Fruit fly (Drosophila melanogaster) whole organism, prepupa: ENCODE measurements around the gene Tpr2.

ENCODE experiments used
- CG10631 ChIP-seq: fragments of 200-800 bp; sonication (Bioruptor generic); optimal IDR thresholded peaks from 2 replicates; lab custom pipeline; 2016; ENCODE audit warnings: missing biosample characterization, missing genetic modification characterization
- CG10669 ChIP-seq: fragments of 200-800 bp; sonication (Bioruptor generic); optimal IDR thresholded peaks from 3 replicates; lab custom pipeline; 2018; ENCODE audit warnings: missing biosample characterization, mild to moderate bottlenecking, missing genetic modification characterization, moderate library complexity
- CG11294 ChIP-seq: fragments of 200-800 bp; sonication (Bioruptor generic); IDR thresholded peaks from 2 replicates; pipeline ENCODE4 v1.3.6; 2022; ENCODE audit warnings: missing biosample characterization, missing genetic modification characterization
- CG11762 ChIP-seq: fragments of 200-800 bp; sonication (Bioruptor generic); optimal IDR thresholded peaks from 3 replicates; lab custom pipeline; 2016; ENCODE audit warnings: missing biosample characterization, missing genetic modification characterization; ENCODE audit not compliant: insufficient read depth
- CG11902 ChIP-seq: fragments of 200-800 bp; sonication (Bioruptor generic); optimal IDR thresholded peaks from 3 replicates; lab custom pipeline; 2016; ENCODE audit warnings: missing biosample characterization, missing genetic modification characterization
- CG15336 ChIP-seq: fragments of 200-800 bp; sonication (Bioruptor generic); IDR thresholded peaks from 2 replicates; pipeline ENCODE4 v1.3.6; 2022; ENCODE audit warnings: missing biosample characterization, missing genetic modification characterization
- CG1621 ChIP-seq: fragments of 200-800 bp; sonication (Bioruptor generic); optimal IDR thresholded peaks from 3 replicates; lab custom pipeline; 2018; ENCODE audit warnings: missing biosample characterization, mild to moderate bottlenecking, missing genetic modification characterization
- CG16779 ChIP-seq: fragments of 200-800 bp; sonication (Bioruptor generic); optimal IDR thresholded peaks from 3 replicates; lab custom pipeline; 2017; ENCODE audit warnings: missing biosample characterization, mild to moderate bottlenecking, missing genetic modification characterization
- CG3032 ChIP-seq: fragments of 200-800 bp; optimal IDR thresholded peaks from 2 replicates; lab custom pipeline; 2019; ENCODE audit warnings: missing biosample characterization, mild to moderate bottlenecking, missing genetic modification characterization, moderate library complexity
- CG32006 ChIP-seq: fragments of 200-800 bp; sonication (Bioruptor generic); optimal IDR thresholded peaks from 3 replicates; lab custom pipeline; 2017; ENCODE audit warnings: missing biosample characterization, mild to moderate bottlenecking, missing genetic modification characterization
- CG3919 ChIP-seq: fragments of 200-800 bp; sonication (Bioruptor generic); optimal IDR thresholded peaks from 3 replicates; lab custom pipeline; 2016; ENCODE audit warnings: missing biosample characterization, missing genetic modification characterization
- CG4318 ChIP-seq: fragments of 200-800 bp; sonication (Bioruptor generic); optimal IDR thresholded peaks from 3 replicates; lab custom pipeline; 2017; ENCODE audit warnings: missing biosample characterization, mild to moderate bottlenecking, missing genetic modification characterization
- CG6163 ChIP-seq: fragments of 200-800 bp; sonication (Bioruptor generic); IDR thresholded peaks from 3 replicates; pipeline ENCODE4 v1.3.6; 2022; ENCODE audit warnings: missing biosample characterization, missing genetic modification characterization
- CG6792 ChIP-seq: fragments of 200-800 bp; sonication (Bioruptor generic); optimal IDR thresholded peaks from 3 replicates; lab custom pipeline; 2016; ENCODE audit warnings: missing biosample characterization, missing genetic modification characterization
- CG6808 ChIP-seq: fragments of 200-800 bp; sonication (Bioruptor generic); optimal IDR thresholded peaks from 3 replicates; lab custom pipeline; 2017; ENCODE audit warnings: missing biosample characterization, missing genetic modification characterization, mild to moderate bottlenecking, moderate library complexity, missing genetic modification reagents
- CG8119 ChIP-seq: fragments of 200-800 bp; sonication (Bioruptor generic); IDR thresholded peaks from 3 replicates; pipeline ENCODE4 v1.3.6; 2022; ENCODE audit warnings: missing biosample characterization, missing genetic modification characterization
- CG8319 ChIP-seq: fragments of 200-800 bp; sonication (Bioruptor generic); optimal IDR thresholded peaks from 3 replicates; lab custom pipeline; 2016; ENCODE audit warnings: missing biosample characterization, missing genetic modification characterization
- CG9139 ChIP-seq: fragments of 200-800 bp; sonication (Bioruptor generic); optimal IDR thresholded peaks from 3 replicates; lab custom pipeline; 2017; ENCODE audit warnings: missing biosample characterization, mild to moderate bottlenecking, missing genetic modification characterization
- Eip78C ChIP-seq: fragments of 200-800 bp; sonication (Bioruptor generic); peaks from one replicate; lab custom pipeline; 2016; ENCODE audit warnings: missing biosample characterization, missing genetic modification characterization
- Eip93F ChIP-seq: fragments of 200-800 bp; sonication (Bioruptor generic); optimal IDR thresholded peaks from 2 replicates; lab custom pipeline; 2016; ENCODE audit warnings: missing biosample characterization, mild to moderate bottlenecking, missing genetic modification characterization
- Ets21C ChIP-seq: fragments of 200-800 bp; sonication (Bioruptor generic); optimal IDR thresholded peaks from 3 replicates; lab custom pipeline; 2016; ENCODE audit warnings: missing biosample characterization, missing genetic modification characterization
- Ets96B ChIP-seq: fragments of 200-800 bp; optimal IDR thresholded peaks from 2 replicates; lab custom pipeline; 2019; ENCODE audit warnings: missing biosample characterization, mild to moderate bottlenecking, missing genetic modification characterization, moderate library complexity
- Gug ChIP-seq: fragments of 200-800 bp; sonication (Bioruptor generic); IDR thresholded peaks from 2 replicates; pipeline ENCODE4 v1.3.6; 2022; ENCODE audit warnings: missing biosample characterization, missing genetic modification characterization
- Hr39 ChIP-seq: fragments of 200-800 bp; sonication (Bioruptor generic); optimal IDR thresholded peaks from 2 replicates; lab custom pipeline; 2016; ENCODE audit warnings: missing biosample characterization, missing genetic modification characterization
- Hr4 ChIP-seq: fragments of 200-800 bp; sonication (Bioruptor generic); optimal IDR thresholded peaks from 3 replicates; lab custom pipeline; 2016; ENCODE audit warnings: missing biosample characterization, missing genetic modification characterization
- Lpt ChIP-seq: fragments of 200-800 bp; sonication (Bioruptor generic); optimal IDR thresholded peaks from 3 replicates; lab custom pipeline; 2016; ENCODE audit warnings: missing biosample characterization, missing genetic modification characterization
- OdsH ChIP-seq: fragments of 200-800 bp; sonication (Bioruptor generic); optimal IDR thresholded peaks from 3 replicates; lab custom pipeline; 2016; ENCODE audit warnings: missing biosample characterization, missing genetic modification characterization
- Smox ChIP-seq: fragments of 200-800 bp; sonication (Bioruptor generic); optimal IDR thresholded peaks from 3 replicates; lab custom pipeline; 2016; ENCODE audit warnings: missing biosample characterization, missing genetic modification characterization
- Sox102F ChIP-seq: fragments of 200-800 bp; sonication (Bioruptor generic); optimal IDR thresholded peaks from 2 replicates; lab custom pipeline; 2016; ENCODE audit warnings: missing biosample characterization, mild to moderate bottlenecking, missing genetic modification characterization
- Sox14 ChIP-seq: fragments of 200-800 bp; sonication (Bioruptor generic); optimal IDR thresholded peaks from 3 replicates; lab custom pipeline; 2016; ENCODE audit warnings: missing biosample characterization, missing genetic modification characterization
- Sox15 ChIP-seq: fragments of 200-800 bp; sonication (Bioruptor generic); optimal IDR thresholded peaks from 3 replicates; lab custom pipeline; 2016; ENCODE audit warnings: missing biosample characterization, missing genetic modification characterization
- acj6 ChIP-seq: fragments of 200-800 bp; sonication (Bioruptor generic); optimal IDR thresholded peaks from 3 replicates; lab custom pipeline; 2016; ENCODE audit warnings: missing biosample characterization, missing genetic modification characterization
- cyc ChIP-seq: fragments of 200-800 bp; sonication (Bioruptor generic); optimal IDR thresholded peaks from 3 replicates; lab custom pipeline; 2016; ENCODE audit warnings: missing biosample characterization, missing genetic modification characterization
- dsx ChIP-seq: fragments of 200-800 bp; optimal IDR thresholded peaks from 3 replicates; lab custom pipeline; 2019; ENCODE audit warnings: missing biosample characterization, mild to moderate bottlenecking, missing genetic modification characterization, moderate library complexity; ENCODE audit not compliant: poor library complexity, severe bottlenecking
- eg ChIP-seq: fragments of 200-800 bp; sonication (Bioruptor generic); IDR thresholded peaks from 3 replicates; pipeline ENCODE4 v1.3.6; 2022; ENCODE audit warnings: missing biosample characterization, missing genetic modification characterization
- esn ChIP-seq: fragments of 200-800 bp; sonication (Bioruptor generic); optimal IDR thresholded peaks from 2 replicates; lab custom pipeline; 2016; ENCODE audit warnings: missing biosample characterization, mild to moderate bottlenecking, missing genetic modification characterization, moderate library complexity
- fd85E ChIP-seq: fragments of 200-800 bp; sonication (Bioruptor generic); optimal IDR thresholded peaks from 3 replicates; lab custom pipeline; 2016; ENCODE audit warnings: missing biosample characterization, missing genetic modification characterization
- fkh ChIP-seq: fragments of 200-800 bp; sonication (Bioruptor generic); optimal IDR thresholded peaks from 3 replicates; lab custom pipeline; 2017; ENCODE audit warnings: missing biosample characterization, mild to moderate bottlenecking, missing genetic modification characterization, moderate library complexity
- lz ChIP-seq: fragments of 200-800 bp; sonication (Bioruptor generic); optimal IDR thresholded peaks from 3 replicates; lab custom pipeline; 2016; ENCODE audit warnings: missing biosample characterization, missing genetic modification characterization
- pdm3 ChIP-seq: fragments of 200-800 bp; sonication (Bioruptor generic); optimal IDR thresholded peaks from 3 replicates; lab custom pipeline; 2016; ENCODE audit warnings: missing biosample characterization, missing genetic modification characterization
- spab ChIP-seq: fragments of 200-800 bp; sonication (Bioruptor generic); optimal IDR thresholded peaks from 2 replicates; lab custom pipeline; 2017; ENCODE audit warnings: missing biosample characterization, mild to moderate bottlenecking, missing genetic modification characterization, missing genetic modification reagents
- ss ChIP-seq, 2 experiments: fragments of 200-800 bp; sonication (Bioruptor generic); optimal IDR thresholded peaks; 2 replicates in 1 of 2; 3 replicates in 1 of 2; lab custom pipeline; 2017 to 2018; ENCODE audit warnings: mild to moderate bottlenecking in 2 of 2, missing biosample characterization in 2 of 2, missing genetic modification characterization in 2 of 2, moderate library complexity in 1 of 2
- svp ChIP-seq: fragments of 200-800 bp; sonication (Bioruptor generic); peaks from one replicate; lab custom pipeline; 2016; ENCODE audit warnings: missing biosample characterization, missing genetic modification characterization
- topi ChIP-seq: fragments of 200-800 bp; sonication (Bioruptor generic); optimal IDR thresholded peaks from 3 replicates; lab custom pipeline; 2016; ENCODE audit warnings: missing biosample characterization, missing genetic modification characterization

Tpr2 gene

dm6 chr2L:16492617-16493203 is 1.4 kb downstream of the Tpr2 start (continued):
- peak; percentile 71 for TF ChIP-seq CG11294 (GFP tag; lab: Robert Waterston, UW)
- no peak for TF ChIP-seq fd85E
- peak; percentile 89 for TF ChIP-seq Hr4 (GFP tag; lab: Kevin White, UChicago)
- TF ChIP-seq CG1621 (tag; lab: Kevin White, UChicago): peak; percentile 94
- peak; percentile 80; the same call in 1 of the 2 replicates for TF ChIP-seq Gug (GFP tag; lab: Robert Waterston, UW)
- TF ChIP-seq CG9139 (GFP tag; lab: Kevin White, UChicago): peak; percentile 83
- TF ChIP-seq Smox (GFP tag; lab: Kevin White, UChicago): peak; percentile 82
- peak; percentile 85 for TF ChIP-seq CG6792 (GFP tag; lab: Kevin White, UChicago)
- TF ChIP-seq cyc (GFP tag; lab: Kevin White, UChicago): peak; percentile 82
- peak; percentile 86 for TF ChIP-seq acj6 (GFP tag; lab: Kevin White, UChicago)
- TF ChIP-seq Ets96B: peak; percentile 92
- peak; percentile 87 for TF ChIP-seq eg (GFP tag; lab: Robert Waterston, UW)
- TF ChIP-seq CG10669 (GFP tag; lab: Kevin White, UChicago): peak; percentile 89
- no peak for TF ChIP-seq fkh (GFP tag; lab: Kevin White, UChicago)
- peak; percentile 84 for TF ChIP-seq CG3919 (GFP tag; lab: Kevin White, UChicago)

dm6 chr2L:16493999-16494741 is 2.8 kb downstream of the Tpr2 start:
- TF ChIP-seq CG8319 (GFP tag; lab: Kevin White, UChicago): no peak
- no peak for TF ChIP-seq CG11902 (GFP tag; lab: Kevin White, UChicago)
- TF ChIP-seq svp: peak; percentile 9
- TF ChIP-seq Sox15 (GFP tag; lab: Kevin White, UChicago): no peak
- no peak for TF ChIP-seq CG6163 (GFP tag; lab: Robert Waterston, UW)

- TF ChIP-seq lz (peak; percentile 83), dsx (GFP tag; lab: Kevin White, UChicago) (no peak), CG6792 (GFP tag; lab: Kevin White, UChicago) (peak; percentile 92), ss (GFP tag; optimal IDR thresholded peaks at IDR 0.05; lab: Kevin White, UChicago) (no peak), Gug (GFP tag; lab: Robert Waterston, UW) (no peak), CG10631 (peak; percentile 93), acj6 (GFP tag; lab: Kevin White, UChicago) (peak; percentile 92), topi (no peak), Ets21C (GFP tag; lab: Kevin White, UChicago) (peak; percentile 72), pdm3 (GFP tag; lab: Kevin White, UChicago) (peak; percentile 94), CG32006 (GFP tag; lab: Kevin White, UChicago) (peak; percentile 96), Lpt (peak; percentile 94), esn (GFP tag; lab: Kevin White, UChicago) (peak; percentile 90), CG11762 (GFP tag; lab: Kevin White, UChicago) (no peak), svp (peak; percentile 28), Eip78C (GFP tag; lab: Kevin White, UChicago) (peak; percentile 18), CG15336 (GFP tag; lab: Robert Waterston, UW) (peak; percentile 98), CG6808 (GFP tag; lab: Kevin White, UChicago) (no peak), CG8119 (GFP tag; lab: Robert Waterston, UW) (peak; percentile 97), spab (no peak), cyc (GFP tag; lab: Kevin White, UChicago) (no peak), Sox15 (GFP tag; lab: Kevin White, UChicago) (peak; percentile 82), Ets96B (no peak), CG4318 (GFP tag; lab: Kevin White, UChicago) (peak; percentile 84), fkh (GFP tag; lab: Kevin White, UChicago) (no peak), Sox14 (GFP tag; lab: Kevin White, UChicago) (peak; percentile 93), CG16779 (peak; percentile 86), OdsH (GFP tag; lab: Kevin White, UChicago) (peak; percentile 95), Hr39 (GFP tag; lab: Kevin White, UChicago) (peak; percentile 80), Sox102F (GFP tag; lab: Kevin White, UChicago) (peak; percentile 82), CG3032 (no peak), CG8319 (GFP tag; lab: Kevin White, UChicago) (no peak), Smox (GFP tag; lab: Kevin White, UChicago) (peak; percentile 78), Eip93F (GFP tag; lab: Kevin White, UChicago) (no peak)
These were observed 3.9 kb downstream of the Tpr2 start for dm6 chr2L:16495193-16495780.
